Worm (Caenorhabditis elegans) whole organism, L1 larva: ENCODE results near the gene F33D4.6.

Experiments used
- lin-15B ChIP-seq: fragments of 150-350 bp; sonication (generic microtip); optimal IDR thresholded peaks from 3 replicates; lab custom pipeline; 2014; ENCODE audit warnings: missing biosample characterization, missing genetic modification characterization
- pqm-1 ChIP-seq: sonication (generic microtip); optimal IDR thresholded peaks from 3 replicates; lab custom pipeline; 2017; ENCODE audit warnings: missing biosample characterization, missing genetic modification characterization
- rnt-1 ChIP-seq: sonication (generic microtip); optimal IDR thresholded peaks from 2 replicates; lab custom pipeline; 2016; ENCODE audit warnings: mild to moderate bottlenecking, missing genetic modification characterization, moderate library complexity, missing compliant biosample characterization
- tbx-2 ChIP-seq: sonication (generic microtip); optimal IDR thresholded peaks from 2 replicates; lab custom pipeline; 2016; ENCODE audit warnings: missing genetic modification characterization, missing compliant biosample characterization

DNA sequence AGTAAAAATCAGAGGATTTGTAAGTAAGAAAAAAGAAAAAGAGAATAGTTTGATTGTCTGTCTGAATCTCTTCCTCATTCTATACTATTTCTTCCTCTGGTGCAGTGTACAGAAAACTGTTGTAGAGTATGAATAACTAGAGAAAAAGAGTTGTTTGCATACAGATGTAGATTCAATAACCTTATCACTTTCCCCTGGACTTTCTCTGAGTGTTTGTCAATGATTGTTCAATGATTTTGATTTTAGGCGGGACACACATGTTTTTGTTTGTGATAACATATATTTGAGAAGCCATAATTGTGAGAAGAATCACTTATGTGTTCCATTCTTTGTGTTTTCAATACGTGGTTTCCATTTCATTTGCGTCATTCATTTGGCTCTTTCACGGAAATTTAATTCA, 38.7 kb downstream of the F33D4.6 start:
- TF ChIP-seq pqm-1 (tag; lab: Kevin White, UChicago): no peak
- no peak for TF ChIP-seq rnt-1
- no peak for TF ChIP-seq tbx-2
- no peak for TF ChIP-seq lin-15B (tag; lab: Kevin White, UChicago)
